Worm (Caenorhabditis elegans) whole organism, L4 larva: Measurements from ENCODE around the gene Y54G11A.14.
A peak's percentile ranks its signal among the peaks of the same experiment; 100 is the strongest.

Experiments
- F26F4.8 ChIP-seq: fragments of 200-800 bp; sonication (Bioruptor generic); conservative IDR thresholded peaks from 2 replicates; pipeline ENCODE4 v1.3.6; 2022; ENCODE audit warnings: missing genetic modification characterization, missing compliant biosample characterization
- ama-1 ChIP-seq: fragments of 150-350 bp; optimal IDR thresholded peaks from 2 replicates; lab custom pipeline; 2014; ENCODE audit warnings: inconsistent platforms, mixed read lengths
- cey-2 ChIP-seq: sonication (generic microtip); optimal IDR thresholded peaks from 3 replicates; lab custom pipeline; 2017; ENCODE audit warnings: missing genetic modification characterization, mild to moderate bottlenecking, missing compliant biosample characterization, antibody characterized with exemption, borderline replicate concordance; ENCODE audit not compliant: insufficient read depth
- egl-27 ChIP-seq: sonication (generic microtip); optimal IDR thresholded peaks from 3 replicates; lab custom pipeline; 2017; ENCODE audit warnings: missing biosample characterization, missing genetic modification reagents, missing genetic modification characterization
- fkh-10 ChIP-seq: fragments of 150-350 bp; optimal IDR thresholded peaks from 2 replicates; lab custom pipeline; 2014; ENCODE audit warnings: missing biosample characterization, missing genetic modification reagents, missing genetic modification characterization
- hmg-1.1 ChIP-seq: fragments of 200-800 bp; sonication (Bioruptor generic); IDR thresholded peaks from 2 replicates; pipeline ENCODE4 v1.3.6; 2022; ENCODE audit warnings: missing genetic modification reagents, missing genetic modification characterization, missing compliant biosample characterization
- lsy-2 ChIP-seq, 2 experiments: fragments of 150-350 bp in 1 of 2; sonication (generic microtip) in 1 of 2; optimal IDR thresholded peaks; 2 replicates each; lab custom pipeline; 2014 to 2017; ENCODE audit warnings: missing biosample characterization in 2 of 2, missing genetic modification characterization in 2 of 2
- nhr-25 ChIP-seq: sonication (generic microtip); optimal IDR thresholded peaks from 2 replicates; lab custom pipeline; 2017; ENCODE audit warnings: missing genetic modification characterization, mild to moderate bottlenecking, missing compliant biosample characterization, antibody characterized with exemption, moderate library complexity, borderline replicate concordance; ENCODE audit not compliant: insufficient read depth
- pqm-1 ChIP-seq: sonication (generic microtip); optimal IDR thresholded peaks from 2 replicates; lab custom pipeline; 2017; ENCODE audit warnings: missing biosample characterization, missing genetic modification characterization
- skn-1 ChIP-seq: fragments of 150-350 bp; optimal IDR thresholded peaks from 2 replicates; lab custom pipeline; 2014; ENCODE audit warnings: missing biosample characterization, missing genetic modification characterization
- snpc-4 ChIP-seq: fragments of 150-350 bp; optimal IDR thresholded peaks from 2 replicates; lab custom pipeline; 2014; ENCODE audit warnings: missing biosample characterization, missing genetic modification characterization
- unc-62 ChIP-seq, 3 experiments: fragments of 150-350 bp in 1 of 3; sonication (generic microtip); optimal IDR thresholded peaks in 2 of 3; peaks in 1 of 3; 1 replicate in 1 of 3; 2 replicates in 2 of 3; lab custom pipeline; 2014 to 2017; ENCODE audit warnings: missing biosample characterization in 3 of 3, missing genetic modification characterization in 3 of 3, missing genetic modification reagents in 3 of 3, missing genotype in 1 of 3

DNA sequence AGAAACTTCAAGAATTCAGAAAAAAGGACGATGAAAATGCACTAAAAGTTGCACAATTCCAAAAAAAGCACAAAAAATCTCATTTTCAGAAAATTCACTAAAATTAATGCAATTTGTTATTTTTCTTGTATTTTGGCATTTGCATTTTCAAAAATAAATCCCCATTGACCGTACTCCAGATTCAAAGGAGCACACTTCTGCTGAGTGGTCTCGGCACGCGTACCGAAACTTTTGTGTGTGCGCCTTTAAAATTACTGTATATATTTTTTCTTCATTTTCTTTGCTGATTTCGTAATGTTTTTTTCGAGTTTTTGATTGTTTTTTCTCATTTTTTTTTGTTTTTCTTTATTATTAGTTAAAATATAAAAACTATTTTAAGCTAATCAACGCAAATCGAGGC, 5.8 kb upstream of the Y54G11A.14 start:
- TF ChIP-seq skn-1 (tag; lab: Kevin White, UChicago) (no peak), F26F4.8 (GFP tag; lab: Robert Waterston, UW) (no peak), hmg-1.1 (GFP tag; lab: Robert Waterston, UW) (no peak), fkh-10 (GFP tag; lab: Kevin White, UChicago) (no peak), nhr-25 (tag; lab: Kevin White, UChicago) (no peak), snpc-4 (tag; lab: Kevin White, UChicago) (no peak), ama-1 (lab: Kevin White, UChicago) (no peak), cey-2 (tag; lab: Kevin White, UChicago) (no peak), lsy-2 (tag; optimal IDR thresholded peaks at IDR 0.05; lab: Kevin White, UChicago) (peak in 1 of 2 experiments; percentile 23), unc-62 (GFP tag; optimal IDR thresholded peaks at IDR 0.05 in 1 of 2; lab: Kevin White, UChicago) (no peak), unc-62 (tag; optimal IDR thresholded peaks at IDR 0.05; lab: Kevin White, UChicago) (no peak), egl-27 (tag; lab: Kevin White, UChicago) (no peak), pqm-1 (tag; lab: Kevin White, UChicago) (no peak)
